Fruit fly (Drosophila melanogaster) whole organism, pupa: Measurements from ENCODE around the gene CG14191.
A peak's percentile ranks its signal among the peaks of the same experiment; 100 is the strongest.

Experiments used
- CG10348 ChIP-seq: fragments of 200-800 bp; sonication (Bioruptor generic); IDR thresholded peaks from 2 replicates; pipeline ENCODE4 v1.3.6; 2022; ENCODE audit warnings: missing biosample characterization, missing genetic modification characterization
- CG12605 ChIP-seq: fragments of 200-800 bp; sonication (Bioruptor generic); IDR thresholded peaks from 2 replicates; pipeline ENCODE4 v1.3.6; 2022; ENCODE audit warnings: missing biosample characterization, missing genetic modification characterization
- CG13204 ChIP-seq: fragments of 200-800 bp; sonication (Bioruptor generic); optimal IDR thresholded peaks from 2 replicates; lab custom pipeline; 2018; ENCODE audit warnings: missing biosample characterization, mild to moderate bottlenecking, missing genetic modification characterization, moderate library complexity
- CG14655 ChIP-seq: fragments of 200-800 bp; sonication (Bioruptor generic); optimal IDR thresholded peaks from 3 replicates; lab custom pipeline; 2017; ENCODE audit warnings: mild to moderate bottlenecking, missing biosample characterization, missing genetic modification reagents, missing genetic modification characterization
- CG15710 ChIP-seq: fragments of 200-800 bp; sonication (Bioruptor generic); optimal IDR thresholded peaks from 2 replicates; lab custom pipeline; 2018; ENCODE audit warnings: missing biosample characterization, mild to moderate bottlenecking, missing genetic modification characterization, moderate library complexity
- CG17806 ChIP-seq: fragments of 200-800 bp; sonication (Bioruptor generic); optimal IDR thresholded peaks from 2 replicates; lab custom pipeline; 2018; ENCODE audit warnings: missing biosample characterization, mild to moderate bottlenecking, missing genetic modification characterization, moderate library complexity
- CG32121 ChIP-seq: fragments of 200-800 bp; sonication (Bioruptor generic); IDR thresholded peaks from 2 replicates; pipeline ENCODE4 v1.3.6; 2022; ENCODE audit warnings: missing biosample characterization, missing genetic modification characterization
- CG34367 ChIP-seq: fragments of 200-800 bp; sonication (Bioruptor generic); optimal IDR thresholded peaks from 2 replicates; lab custom pipeline; 2018; ENCODE audit warnings: missing biosample characterization, mild to moderate bottlenecking, missing genetic modification characterization
- CG4496 ChIP-seq: fragments of 200-800 bp; sonication (Bioruptor generic); IDR thresholded peaks from 3 replicates; pipeline ENCODE4 v1.3.6; 2022; ENCODE audit warnings: missing biosample characterization, missing genetic modification characterization
- CG8159 ChIP-seq: fragments of 200-800 bp; sonication (Bioruptor generic); optimal IDR thresholded peaks from 3 replicates; lab custom pipeline; 2018; ENCODE audit warnings: missing biosample characterization, mild to moderate bottlenecking, missing genetic modification characterization, moderate library complexity
- CG8301 ChIP-seq: fragments of 200-800 bp; sonication (Bioruptor generic); optimal IDR thresholded peaks from 2 replicates; lab custom pipeline; 2018; ENCODE audit warnings: missing biosample characterization, mild to moderate bottlenecking, missing genetic modification characterization
- CG9948 ChIP-seq: fragments of 200-800 bp; sonication (Bioruptor generic); optimal IDR thresholded peaks from 2 replicates; lab custom pipeline; 2018; ENCODE audit warnings: missing biosample characterization, mild to moderate bottlenecking, missing genetic modification characterization, moderate library complexity
- D1 ChIP-seq: fragments of 200-800 bp; sonication (Bioruptor generic); optimal IDR thresholded peaks from 2 replicates; lab custom pipeline; 2018; ENCODE audit warnings: missing biosample characterization, mild to moderate bottlenecking, missing genetic modification characterization, moderate library complexity
- EcR ChIP-seq: fragments of 200-800 bp; sonication (Bioruptor generic); optimal IDR thresholded peaks from 3 replicates; lab custom pipeline; 2019; ENCODE audit warnings: missing biosample characterization, missing genetic modification characterization, mild to moderate bottlenecking, moderate library complexity, missing genetic modification reagents
- Ets98B ChIP-seq: fragments of 200-800 bp; sonication (Bioruptor generic); IDR thresholded peaks from 2 replicates; pipeline ENCODE4 v1.3.6; 2022; ENCODE audit warnings: missing biosample characterization, missing genetic modification characterization
- Pif1A ChIP-seq: fragments of 200-800 bp; sonication (Bioruptor generic); optimal IDR thresholded peaks from 3 replicates; lab custom pipeline; 2016; ENCODE audit warnings: missing biosample characterization, missing genetic modification characterization
- Pif1B ChIP-seq: fragments of 200-800 bp; sonication (Bioruptor generic); optimal IDR thresholded peaks from 3 replicates; lab custom pipeline; 2016; ENCODE audit warnings: missing biosample characterization, missing genetic modification characterization
- Snoo ChIP-seq: fragments of 200-800 bp; sonication (Bioruptor generic); optimal IDR thresholded peaks from 3 replicates; lab custom pipeline; 2017; ENCODE audit warnings: missing biosample characterization, mild to moderate bottlenecking, missing genetic modification characterization, inconsistent platforms
- fd96Ca ChIP-seq: fragments of 200-800 bp; sonication (Bioruptor generic); IDR thresholded peaks from 3 replicates; pipeline ENCODE4 v1.3.6; 2022; ENCODE audit warnings: missing biosample characterization, missing genetic modification characterization
- gl ChIP-seq: fragments of 200-800 bp; sonication (Bioruptor generic); optimal IDR thresholded peaks from 2 replicates; lab custom pipeline; 2018; ENCODE audit warnings: missing biosample characterization, mild to moderate bottlenecking, missing genetic modification characterization
- rn ChIP-seq: fragments of 200-800 bp; sonication (Bioruptor generic); IDR thresholded peaks from 2 replicates; pipeline ENCODE4 v1.3.6; 2022; ENCODE audit warnings: missing biosample characterization, missing genetic modification characterization

The CG14191 gene

dm6 chrX:19120367-19120766 lies 38.9 kb downstream of the CG14191 start:
- peak; percentile 62; the same call in 1 of the 3 replicates for TF ChIP-seq CG4496 (GFP tag; lab: Robert Waterston, UW)
- no peak for TF ChIP-seq CG13204 (GFP tag; lab: Kevin White, UChicago)
- peak; percentile 32; the same call in 1 of the 2 replicates for TF ChIP-seq CG32121
- no peak for TF ChIP-seq D1 (tag; lab: Kevin White, UChicago)
- no peak for TF ChIP-seq gl (tag; lab: Kevin White, UChicago)
- TF ChIP-seq CG9948 (tag; lab: Kevin White, UChicago): no peak
- peak; percentile 20 for TF ChIP-seq Pif1A (GFP tag; lab: Kevin White, UChicago)
- TF ChIP-seq CG12605: no peak
- no peak for TF ChIP-seq Snoo (tag; lab: Kevin White, UChicago)
- TF ChIP-seq CG15710 (tag; lab: Kevin White, UChicago): peak; percentile 9
- no peak for TF ChIP-seq rn (GFP tag; lab: Robert Waterston, UW)
- peak; percentile 33 for TF ChIP-seq CG8301 (tag; lab: Kevin White, UChicago)
- peak; percentile 54; the same call in 1 of the 3 replicates for TF ChIP-seq fd96Ca (GFP tag; lab: Robert Waterston, UW)
- TF ChIP-seq CG17806: peak; percentile 31
- no peak for TF ChIP-seq CG34367 (tag; lab: Kevin White, UChicago)
- no peak for TF ChIP-seq EcR (GFP tag; lab: Kevin White, UChicago)
- peak; percentile 13 for TF ChIP-seq CG8159 (tag; lab: Kevin White, UChicago)
- TF ChIP-seq Ets98B (GFP tag; lab: Robert Waterston, UW): no peak
- TF ChIP-seq CG14655: peak; percentile 41
- no peak for TF ChIP-seq Pif1B (GFP tag; lab: Kevin White, UChicago)
- no peak for TF ChIP-seq CG10348

dm6 chrX:19124288-19124687 lies 42.8 kb downstream of the CG14191 start, which contains the start of gene CG15882:
Gene CG15882, minus strand, starts transcription at chrX:19124388.
- TF ChIP-seq CG9948 (tag; lab: Kevin White, UChicago) (no peak), D1 (tag; lab: Kevin White, UChicago) (no peak), CG10348 (no peak), EcR (GFP tag; lab: Kevin White, UChicago) (no peak), CG8159 (tag; lab: Kevin White, UChicago) (no peak), CG8301 (tag; lab: Kevin White, UChicago) (no peak), gl (tag; lab: Kevin White, UChicago) (no peak), CG14655 (no peak), fd96Ca (GFP tag; lab: Robert Waterston, UW) (no peak)

- no peak for TF ChIP-seq rn (GFP tag; lab: Robert Waterston, UW)
- TF ChIP-seq fd96Ca (GFP tag; lab: Robert Waterston, UW): no peak
- no peak for TF ChIP-seq EcR (GFP tag; lab: Kevin White, UChicago)
- no peak for TF ChIP-seq CG15710 (tag; lab: Kevin White, UChicago)
- TF ChIP-seq CG9948 (tag; lab: Kevin White, UChicago): no peak
- TF ChIP-seq CG4496 (GFP tag; lab: Robert Waterston, UW): no peak
- no peak for TF ChIP-seq CG8159 (tag; lab: Kevin White, UChicago)
- no peak for TF ChIP-seq Ets98B (GFP tag; lab: Robert Waterston, UW)
- no peak for TF ChIP-seq CG12605
- TF ChIP-seq Pif1A (GFP tag; lab: Kevin White, UChicago): no peak
- no peak for TF ChIP-seq CG8301 (tag; lab: Kevin White, UChicago)
- TF ChIP-seq Pif1B (GFP tag; lab: Kevin White, UChicago): no peak
- TF ChIP-seq CG10348: no peak
- TF ChIP-seq Snoo (tag; lab: Kevin White, UChicago): no peak
- no peak for TF ChIP-seq CG17806
- TF ChIP-seq gl (tag; lab: Kevin White, UChicago): no peak
- no peak for TF ChIP-seq CG34367 (tag; lab: Kevin White, UChicago)
- TF ChIP-seq D1 (tag; lab: Kevin White, UChicago): no peak
- TF ChIP-seq CG32121: no peak
These were observed 45.8 kb downstream of the CG14191 start, which contains the start of gene tgy for dm6 chrX:19127216-19127615. Gene tgy, minus strand, starts transcription at chrX:19127316.
